Worm (Caenorhabditis elegans) whole organism, L2 larva: Measurements from ENCODE around the gene mip-1.

Experiments used
- mdl-1 ChIP-seq, 2 experiments: fragments of 150-350 bp in 1 of 2; sonication (generic microtip) in 1 of 2; optimal IDR thresholded peaks; 2 replicates each; lab custom pipeline; 2017; ENCODE audit warnings: missing biosample characterization in 2 of 2, missing genetic modification characterization in 2 of 2
- nhr-11 ChIP-seq: fragments of 150-350 bp; optimal IDR thresholded peaks from 2 replicates; lab custom pipeline; 2014; ENCODE audit warnings: missing biosample characterization, missing genetic modification characterization

DNA sequence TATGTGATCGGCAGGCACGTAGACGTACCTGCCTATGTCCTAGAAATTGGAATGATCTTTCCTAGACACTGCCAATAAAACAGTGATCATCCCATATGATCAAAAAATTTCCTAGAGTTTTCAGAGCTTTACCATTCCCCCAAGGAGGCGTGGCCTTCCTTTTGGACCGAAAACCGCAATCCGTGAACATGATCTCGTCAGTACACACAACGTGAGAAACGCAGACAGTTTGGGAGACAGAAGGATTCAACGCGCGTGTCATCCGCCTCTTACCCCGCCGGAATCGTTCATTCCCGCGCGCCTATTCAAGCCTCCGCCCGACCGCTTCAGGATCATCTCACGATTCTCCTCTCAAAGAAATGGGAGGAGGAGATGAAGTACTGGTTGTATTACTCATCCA lies 27.4 kb upstream of the mip-1 start, which contains the start of gene B0393.5:
- TF ChIP-seq mdl-1 (tag; optimal IDR thresholded peaks at IDR 0.05; lab: Kevin White, UChicago) (no peak), nhr-11 (tag; lab: Kevin White, UChicago) (no peak)
